Worm (Caenorhabditis elegans): ENCODE results near the gene elc-1.

Gene elc-1

DNA sequence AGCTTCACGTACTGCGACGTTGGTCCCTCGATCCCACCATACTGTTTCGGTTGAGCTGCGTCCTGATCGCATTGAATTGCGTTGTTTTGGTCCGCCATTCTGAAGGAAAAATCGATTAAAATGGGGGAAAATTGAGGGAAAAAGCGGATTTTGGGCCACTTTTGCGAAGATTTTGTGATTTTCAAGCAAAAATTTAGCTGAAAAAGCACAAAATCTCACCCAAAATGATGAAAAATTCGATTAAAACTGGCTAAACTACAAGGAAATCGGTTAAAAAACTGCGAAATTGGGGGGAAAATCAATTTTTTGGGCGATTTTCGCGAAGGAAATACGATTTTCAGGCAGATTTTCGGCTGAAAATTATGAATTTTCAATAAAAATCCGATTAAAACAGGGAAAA lies at the start of gene elc-1:
TSS of gene elc-1 (minus strand) at position 101 of the 400 bp plus-strand sequence.
- TF ChIP-seq let-526 (GFP tag; IDR thresholded peaks at IDR 0.05), result no peak
- TF ChIP-seq Y67H2A.10 (GFP tag; conservative IDR thresholded peaks at IDR 0.05), result no peak
- TF ChIP-seq D2030.7 (GFP tag; IDR thresholded peaks at IDR 0.05), result no peak
- no peak for TF ChIP-seq snpc-3.4 (tag; optimal IDR thresholded peaks at IDR 0.05)
- no peak for TF ChIP-seq nhr-120 (GFP tag; IDR thresholded peaks at IDR 0.05)
- TF ChIP-seq madf-6 (GFP tag; IDR thresholded peaks at IDR 0.05), result no peak

DNA sequence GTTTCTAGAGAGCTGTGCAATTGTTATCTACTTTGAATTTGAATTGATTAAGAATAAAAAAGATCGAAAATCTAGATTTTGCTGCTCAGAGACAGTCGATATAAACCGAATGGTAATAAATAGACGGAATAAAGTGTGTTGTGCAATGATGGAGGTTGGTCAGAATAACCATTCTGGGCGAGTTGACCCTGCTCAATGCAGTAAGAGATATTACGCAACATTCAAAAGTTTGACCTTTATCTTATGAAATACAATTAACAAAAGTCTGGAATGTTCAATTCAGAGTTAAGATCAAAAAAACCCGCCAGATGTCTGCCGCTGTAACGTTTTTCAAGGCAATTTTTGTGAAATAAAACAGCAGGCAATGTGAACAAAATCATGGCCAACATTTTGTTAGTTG lies 39.9 kb upstream of the elc-1 start:
- TF ChIP-seq ceh-91 (GFP tag; IDR thresholded peaks at IDR 0.05) (no peak), sptf-2 (GFP tag; optimal IDR thresholded peaks at IDR 0.05) (no peak), hsf-1 (GFP tag; IDR thresholded peaks at IDR 0.05) (no peak), madf-8 (GFP tag; conservative IDR thresholded peaks at IDR 0.05) (no peak), snpc-3.4 (tag; optimal IDR thresholded peaks at IDR 0.05) (no peak), akir-1 (GFP tag; optimal IDR thresholded peaks at IDR 0.05) (no peak), ztf-28 (GFP tag; IDR thresholded peaks at IDR 0.05) (no peak), nhr-120 (GFP tag; IDR thresholded peaks at IDR 0.05) (no peak), attf-3 (GFP tag; conservative IDR thresholded peaks at IDR 0.05) (no peak), ztf-26 (tag; optimal IDR thresholded peaks at IDR 0.05) (no peak)

- TF ChIP-seq ama-1 (optimal IDR thresholded peaks at IDR 0.05) (no peak), ama-1 (GFP tag; optimal IDR thresholded peaks at IDR 0.05) (no peak), atf-7 (tag; optimal IDR thresholded peaks at IDR 0.05) (no peak), attf-5 (GFP tag; optimal IDR thresholded peaks at IDR 0.05) (no peak), hrde-1 (tag; optimal IDR thresholded peaks at IDR 0.05; ENCODE audit: borderline replicate concordance) (no peak), fkh-3 (tag; optimal IDR thresholded peaks at IDR 0.05) (no peak), ccch-3 (GFP tag; optimal IDR thresholded peaks at IDR 0.05) (no peak), lin-54 (GFP tag; optimal IDR thresholded peaks at IDR 0.05) (no peak), unc-62 (GFP tag; optimal IDR thresholded peaks at IDR 0.05) (no peak), cebp-2 (GFP tag; IDR thresholded peaks at IDR 0.05) (no peak), Y79H2A.3 (GFP tag; conservative IDR thresholded peaks at IDR 0.05) (no peak), madf-8 (GFP tag; conservative IDR thresholded peaks at IDR 0.05) (no peak), nhr-90 (tag; optimal IDR thresholded peaks at IDR 0.05) (no peak), mel-28 (tag; optimal IDR thresholded peaks at IDR 0.05; ENCODE audit: borderline replicate concordance) (no peak), hmg-1.2 (GFP tag; IDR thresholded peaks at IDR 0.05) (no peak), tlf-1 (GFP tag; optimal IDR thresholded peaks at IDR 0.05) (no peak), T07F8.4 (tag; optimal IDR thresholded peaks at IDR 0.05) (no peak)
Measured at ce11 chrIII:1455674-1456073, 38.7 kb upstream of the elc-1 start, which contains the start of gene Y82E9BR.17. Y82E9BR.17 (minus strand) TSS chrIII:1455774.

DNA sequence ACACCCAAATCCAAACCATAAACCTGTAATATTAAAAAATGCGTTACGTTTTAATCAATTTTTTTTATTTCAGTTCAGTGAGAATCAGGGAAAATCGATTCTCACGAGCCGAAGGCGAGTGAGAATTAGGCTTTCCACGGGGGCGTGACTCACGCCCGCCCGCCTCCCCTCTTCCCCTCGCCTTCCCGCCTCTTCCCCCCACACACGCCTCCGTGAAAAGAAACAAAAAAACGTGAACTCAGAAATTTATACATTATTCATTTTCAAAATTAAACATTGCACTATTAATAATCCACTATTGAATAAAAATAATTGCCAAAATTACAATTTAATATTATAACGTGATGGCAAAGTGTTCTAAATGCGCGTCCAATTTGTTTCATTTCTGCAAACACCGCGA lies 29.8 kb upstream of the elc-1 start:
- TF ChIP-seq madf-8 (GFP tag; conservative IDR thresholded peaks at IDR 0.05), result no peak
- no peak for TF ChIP-seq F39B2.1 (GFP tag; IDR thresholded peaks at IDR 0.05)
- TF ChIP-seq Y56A3A.18 (GFP tag; IDR thresholded peaks at IDR 0.05), result no peak
- no peak for TF ChIP-seq sea-2 (GFP tag; IDR thresholded peaks at IDR 0.05)
- no peak for TF ChIP-seq B0019.2 (GFP tag; conservative IDR thresholded peaks at IDR 0.05)
- peak; percentile 65; the same call in 1 of the 2 replicates for TF ChIP-seq zfh-2 (GFP tag; conservative IDR thresholded peaks at IDR 0.05)
